Worm (Caenorhabditis elegans) whole organism, L4 larva: Measurements from ENCODE around the gene C49H3.3.
A peak's percentile ranks its signal among the peaks of the same experiment; 100 is the strongest.

ENCODE experiments used
- D1046.2 ChIP-seq: fragments of 200-800 bp; sonication (Bioruptor generic); IDR thresholded peaks from 2 replicates; pipeline ENCODE4 v1.3.6; 2022; ENCODE audit warnings: missing genetic modification characterization, missing compliant biosample characterization
- R02D3.7 ChIP-seq: fragments of 150-350 bp; sonication (generic microtip); optimal IDR thresholded peaks from 3 replicates; lab custom pipeline; 2014; ENCODE audit warnings: missing biosample characterization, missing genetic modification characterization
- aha-1 ChIP-seq: fragments of 150-350 bp; peaks from one replicate; lab custom pipeline; 2014; ENCODE audit warnings: missing biosample characterization, missing genetic modification characterization
- ama-1 ChIP-seq: fragments of 150-350 bp; optimal IDR thresholded peaks from 2 replicates; lab custom pipeline; 2014; ENCODE audit warnings: inconsistent platforms, mixed read lengths
- arid-1 ChIP-seq: fragments of 200-800 bp; sonication (Bioruptor generic); conservative IDR thresholded peaks from 2 replicates; pipeline ENCODE4 v1.3.6; 2022; ENCODE audit warnings: missing genetic modification reagents, missing genetic modification characterization, missing compliant biosample characterization
- ceh-82 ChIP-seq: sonication (generic microtip); optimal IDR thresholded peaks from 2 replicates; lab custom pipeline; 2017; ENCODE audit warnings: missing biosample characterization, missing genetic modification characterization
- daf-16 ChIP-seq, 3 experiments: sonication (generic microtip); optimal IDR thresholded peaks; 2 replicates each; lab custom pipeline; 2016 to 2017; ENCODE audit warnings: missing genetic modification characterization in 3 of 3, missing genetic modification reagents in 3 of 3, mild to moderate bottlenecking in 2 of 3, missing compliant biosample characterization in 2 of 3, missing biosample characterization in 1 of 3, moderate library complexity in 1 of 3
- daf-8 ChIP-seq: fragments of 200-800 bp; sonication (Bioruptor generic); IDR thresholded peaks from 2 replicates; pipeline ENCODE4 v1.3.6; 2022; ENCODE audit warnings: missing genetic modification characterization, missing compliant biosample characterization
- dmd-9 ChIP-seq: fragments of 200-800 bp; sonication (Bioruptor generic); IDR thresholded peaks from 2 replicates; pipeline ENCODE4 v1.3.6; 2022; ENCODE audit warnings: missing genetic modification reagents, missing genetic modification characterization, missing compliant biosample characterization
- dpl-1 ChIP-seq: fragments of 150-350 bp; optimal IDR thresholded peaks from 2 replicates; lab custom pipeline; 2014; ENCODE audit warnings: missing biosample characterization, missing genetic modification reagents, missing genetic modification characterization
- fos-1 ChIP-seq: fragments of 150-350 bp; optimal IDR thresholded peaks from 2 replicates; lab custom pipeline; 2014; ENCODE audit warnings: missing biosample characterization, missing genetic modification characterization
- hif-1 ChIP-seq, 2 experiments: sonication (generic microtip); optimal IDR thresholded peaks; 2 replicates each; lab custom pipeline; 2016 to 2017; ENCODE audit warnings: missing compliant biosample characterization in 2 of 2, missing genetic modification characterization in 2 of 2, missing genetic modification reagents in 2 of 2, missing genotype in 2 of 2, mild to moderate bottlenecking in 1 of 2
- hmg-1.1 ChIP-seq: fragments of 200-800 bp; sonication (Bioruptor generic); IDR thresholded peaks from 2 replicates; pipeline ENCODE4 v1.3.6; 2022; ENCODE audit warnings: missing genetic modification reagents, missing genetic modification characterization, missing compliant biosample characterization
- lim-7 ChIP-seq: fragments of 200-800 bp; sonication (Bioruptor generic); IDR thresholded peaks from 2 replicates; pipeline ENCODE4 v1.3.6; 2022; ENCODE audit warnings: missing genetic modification characterization, missing compliant biosample characterization
- lin-13 ChIP-seq: fragments of 150-350 bp; optimal IDR thresholded peaks from 2 replicates; lab custom pipeline; 2014; ENCODE audit warnings: missing biosample characterization, missing genetic modification reagents, missing genetic modification characterization
- lin-38 ChIP-seq: fragments of 200-800 bp; sonication (Bioruptor generic); IDR thresholded peaks from 2 replicates; pipeline ENCODE4 v1.3.6; 2022; ENCODE audit warnings: missing genetic modification reagents, missing genetic modification characterization, missing compliant biosample characterization
- lir-3 ChIP-seq: sonication (generic microtip); optimal IDR thresholded peaks from 2 replicates; lab custom pipeline; 2016; ENCODE audit warnings: mild to moderate bottlenecking, missing genetic modification characterization, missing compliant biosample characterization
- lsy-2 ChIP-seq, 2 experiments: fragments of 150-350 bp in 1 of 2; sonication (generic microtip) in 1 of 2; optimal IDR thresholded peaks; 2 replicates each; lab custom pipeline; 2014 to 2017; ENCODE audit warnings: missing biosample characterization in 2 of 2, missing genetic modification characterization in 2 of 2
- mdl-1 ChIP-seq, 2 experiments: fragments of 150-350 bp in 1 of 2; sonication (generic microtip) in 1 of 2; optimal IDR thresholded peaks; 2 replicates each; lab custom pipeline; 2014 to 2017; ENCODE audit warnings: missing biosample characterization in 2 of 2, missing genetic modification characterization in 2 of 2
- mes-2 ChIP-seq: sonication (generic microtip); optimal IDR thresholded peaks from 2 replicates; lab custom pipeline; 2016; ENCODE audit warnings: missing genotype, mild to moderate bottlenecking, missing genetic modification characterization, missing compliant biosample characterization; ENCODE audit not compliant: poor library complexity, severe bottlenecking
- pha-4 ChIP-seq, 2 experiments: fragments of 150-350 bp in 1 of 2; fragments of 200-800 bp in 1 of 2; sonication (Bioruptor generic) in 1 of 2; IDR thresholded peaks in 1 of 2; optimal IDR thresholded peaks in 1 of 2; 2 replicates each; pipeline versions ENCODE4 v1.3.6 to Lab custom; 2014 to 2022; ENCODE audit warnings: missing genetic modification characterization in 2 of 2, missing genetic modification reagents in 2 of 2, missing biosample characterization in 1 of 2, missing compliant biosample characterization in 1 of 2
- rbr-2 ChIP-seq: sonication (generic microtip); optimal IDR thresholded peaks from 2 replicates; lab custom pipeline; 2016; ENCODE audit warnings: missing genotype, missing genetic modification characterization, missing compliant biosample characterization
- sdz-12 ChIP-seq: fragments of 200-800 bp; sonication (Bioruptor generic); optimal IDR thresholded peaks from 2 replicates; lab custom pipeline; 2018; ENCODE audit warnings: mild to moderate bottlenecking, missing genetic modification characterization, missing compliant biosample characterization
- set-16 ChIP-seq: fragments of 200-800 bp; sonication (Bioruptor generic); IDR thresholded peaks from 2 replicates; pipeline ENCODE4 v1.3.6; 2022; ENCODE audit warnings: missing genetic modification reagents, missing genetic modification characterization, missing compliant biosample characterization
- skn-1 ChIP-seq: fragments of 150-350 bp; optimal IDR thresholded peaks from 2 replicates; lab custom pipeline; 2014; ENCODE audit warnings: missing biosample characterization, missing genetic modification characterization
- snpc-1.2 ChIP-seq: fragments of 200-800 bp; sonication (Bioruptor generic); IDR thresholded peaks from 2 replicates; pipeline ENCODE4 v1.3.6; 2022; ENCODE audit warnings: missing genetic modification reagents, missing genetic modification characterization, missing compliant biosample characterization
- tag-97 ChIP-seq: fragments of 200-800 bp; sonication (Bioruptor generic); IDR thresholded peaks from 2 replicates; pipeline ENCODE4 v1.3.6; 2022; ENCODE audit warnings: missing genetic modification characterization, missing compliant biosample characterization
- unc-62 ChIP-seq, 3 experiments: fragments of 150-350 bp in 1 of 3; sonication (generic microtip); optimal IDR thresholded peaks in 2 of 3; peaks in 1 of 3; 1 replicate in 1 of 3; 2 replicates in 2 of 3; lab custom pipeline; 2014 to 2017; ENCODE audit warnings: missing biosample characterization in 3 of 3, missing genetic modification characterization in 3 of 3, missing genetic modification reagents in 3 of 3, missing genotype in 1 of 3
- zfp-3 ChIP-seq: fragments of 200-800 bp; sonication (Bioruptor generic); conservative IDR thresholded peaks from 2 replicates; pipeline ENCODE4 v1.3.6; 2022; ENCODE audit warnings: missing genetic modification reagents, missing genetic modification characterization, missing compliant biosample characterization
- zip-2 ChIP-seq: fragments of 150-350 bp; optimal IDR thresholded peaks from 2 replicates; lab custom pipeline; 2014; ENCODE audit warnings: missing biosample characterization, missing genetic modification characterization

Gene C49H3.3

ce11 chrIV:7916907-7917306 lies 7.2 kb upstream of the C49H3.3 start:
- peak; percentile 90 for TF ChIP-seq aha-1 (tag; lab: Kevin White, UChicago)
- TF ChIP-seq daf-16 (GFP tag; optimal IDR thresholded peaks at IDR 0.05; lab: Kevin White, UChicago): no peak
- no peak for TF ChIP-seq daf-16 (tag; optimal IDR thresholded peaks at IDR 0.05; lab: Kevin White, UChicago)
- TF ChIP-seq unc-62 (GFP tag; optimal IDR thresholded peaks at IDR 0.05 in 1 of 2; lab: Kevin White, UChicago): peak in 1 of 2 experiments; percentile 90
- TF ChIP-seq unc-62 (tag; optimal IDR thresholded peaks at IDR 0.05; lab: Kevin White, UChicago): no peak

- no peak for TF ChIP-seq daf-8 (GFP tag; lab: Robert Waterston, UW)
- peak in 1 of 2 experiments; percentile 83 for TF ChIP-seq unc-62 (GFP tag; optimal IDR thresholded peaks at IDR 0.05 in 1 of 2; lab: Kevin White, UChicago)
- no peak for TF ChIP-seq unc-62 (tag; optimal IDR thresholded peaks at IDR 0.05; lab: Kevin White, UChicago)
- TF ChIP-seq lin-13 (GFP tag; lab: Kevin White, UChicago): no peak
- peak; percentile 95 for TF ChIP-seq aha-1 (tag; lab: Kevin White, UChicago)
- no peak for TF ChIP-seq snpc-1.2 (GFP tag; lab: Robert Waterston, UW)
- TF ChIP-seq fos-1 (tag; lab: Kevin White, UChicago): no peak
- TF ChIP-seq zfp-3 (GFP tag; lab: Robert Waterston, UW): no peak
- no peak for TF ChIP-seq hif-1 (tag; optimal IDR thresholded peaks at IDR 0.05; lab: Kevin White, UChicago)
Measured at ce11 chrIV:7917881-7918280, 6.3 kb upstream of the C49H3.3 start.

- TF ChIP-seq unc-62 (GFP tag; optimal IDR thresholded peaks at IDR 0.05 in 1 of 2; lab: Kevin White, UChicago): peak in 1 of 2 experiments; percentile 63
- TF ChIP-seq unc-62 (tag; optimal IDR thresholded peaks at IDR 0.05; lab: Kevin White, UChicago): no peak
- TF ChIP-seq lin-38 (GFP tag; lab: Robert Waterston, UW): no peak
- TF ChIP-seq D1046.2: no peak
Measured at ce11 chrIV:7920126-7920525, 4.0 kb upstream of the C49H3.3 start, which contains the start of gene C49H3.16. C49H3.16 (plus strand) TSS chrIV:7920426.

- TF ChIP-seq lim-7 (GFP tag; lab: Robert Waterston, UW): no peak
- TF ChIP-seq mes-2: peak; percentile 8
- TF ChIP-seq daf-16 (GFP tag; optimal IDR thresholded peaks at IDR 0.05; lab: Kevin White, UChicago): peak in 1 of 2 experiments; percentile 16
- TF ChIP-seq daf-16 (tag; optimal IDR thresholded peaks at IDR 0.05; lab: Kevin White, UChicago): no peak
- TF ChIP-seq aha-1 (tag; lab: Kevin White, UChicago): peak; percentile 80
- peak; percentile 75 for TF ChIP-seq ama-1
- TF ChIP-seq zip-2 (tag; lab: Kevin White, UChicago): no peak
- no peak for TF ChIP-seq tag-97
- no peak for TF ChIP-seq lin-13 (GFP tag; lab: Kevin White, UChicago)
- peak in 1 of 2 experiments; percentile 20 for TF ChIP-seq lsy-2 (tag; optimal IDR thresholded peaks at IDR 0.05; lab: Kevin White, UChicago)
- peak; percentile 55; the same call in 1 of the 2 replicates for TF ChIP-seq snpc-1.2 (GFP tag; lab: Robert Waterston, UW)
- TF ChIP-seq set-16 (GFP tag; lab: Robert Waterston, UW): peak; percentile 50
- TF ChIP-seq zfp-3 (GFP tag; lab: Robert Waterston, UW): peak; percentile 57; the same call in 1 of the 2 replicates
- TF ChIP-seq skn-1: no peak
- TF ChIP-seq arid-1: peak; percentile 32; the same call in 1 of the 2 replicates
Measured at ce11 chrIV:7924975-7925828, 1.1 kb downstream of the C49H3.3 start.

ce11 chrIV:7926102-7926840 lies 2.1 kb downstream of the C49H3.3 start, which contains the start of gene rps-2:
rps-2 (minus strand) TSS chrIV:7926391.
- TF ChIP-seq lir-3 (no peak), unc-62 (GFP tag; optimal IDR thresholded peaks at IDR 0.05 in 1 of 2; lab: Kevin White, UChicago) (peak in 1 of 2 experiments; percentile 36), unc-62 (tag; optimal IDR thresholded peaks at IDR 0.05; lab: Kevin White, UChicago) (no peak), lin-13 (GFP tag; lab: Kevin White, UChicago) (no peak), hmg-1.1 (0 out of 2 replicates have a peak, but pooled peaks have one; percentile 25), sdz-12 (GFP tag; lab: Kevin White, UChicago) (no peak), ceh-82 (tag; lab: Kevin White, UChicago) (no peak), dpl-1 (GFP tag; lab: Kevin White, UChicago) (peak; percentile 6), R02D3.7 (tag; lab: Kevin White, UChicago) (no peak), rbr-2 (peak; percentile 18), zfp-3 (GFP tag; lab: Robert Waterston, UW) (no peak), set-16 (GFP tag; lab: Robert Waterston, UW) (peak; percentile 87; the same call in 1 of the 2 replicates), pha-4 (GFP tag; IDR thresholded peaks at IDR 0.05; lab: Robert Waterston, UW) (0 out of 2 replicates have a peak, but pooled peaks have one; percentile 20), pha-4 (tag; optimal IDR thresholded peaks at IDR 0.05; lab: Kevin White, UChicago) (no peak), dmd-9 (GFP tag; lab: Robert Waterston, UW) (no peak), mdl-1 (tag; optimal IDR thresholded peaks at IDR 0.05; lab: Kevin White, UChicago) (no peak)
- TF ChIP-seq, all 104 proteins: peak for 6
